Fruit fly (Drosophila melanogaster): ENCODE data around the gene CG6304.

DNA sequence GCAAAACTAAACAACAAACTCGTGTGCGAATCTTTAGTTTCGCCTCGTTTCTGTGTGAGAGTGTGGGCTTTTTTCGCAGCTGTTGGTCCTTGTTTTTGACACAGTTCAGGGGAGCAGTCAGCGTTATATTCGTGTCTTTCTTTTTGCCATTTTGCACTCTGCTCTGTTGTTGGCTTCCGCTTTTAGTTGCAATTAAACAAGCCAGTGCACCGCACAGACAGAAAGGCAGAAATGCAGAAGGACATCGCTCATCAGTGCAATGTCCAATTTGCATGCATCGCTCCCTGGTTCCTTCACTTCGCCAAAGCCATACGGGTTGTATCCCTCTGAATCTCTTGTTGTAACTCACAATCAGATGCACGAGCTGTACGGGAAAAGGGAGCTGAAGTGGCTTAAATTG is 37.3 kb upstream of the CG6304 start:
- no peak for TF ChIP-seq Abd-B (GFP tag; optimal IDR thresholded peaks at IDR 0.05)
- no peak for TF ChIP-seq usp (GFP tag; optimal IDR thresholded peaks at IDR 0.05)
- TF ChIP-seq psq (GFP tag; optimal IDR thresholded peaks at IDR 0.05): no peak
- TF ChIP-seq pan (optimal IDR thresholded peaks at IDR 0.05): no peak
